Fruit fly (Drosophila melanogaster) whole organism, embryonic: ENCODE data around the gene Gclc.

Experiments
- Bteb2 ChIP-seq: fragments of 200-800 bp; sonication (Bioruptor generic); optimal IDR thresholded peaks from 2 replicates; lab custom pipeline; 2016; ENCODE audit warnings: missing biosample characterization, missing genetic modification characterization
- CG11696 ChIP-seq: fragments of 200-800 bp; sonication (Bioruptor generic); IDR thresholded peaks from 2 replicates; pipeline ENCODE4 v1.3.6; 2022; ENCODE audit warnings: missing biosample characterization, missing genetic modification characterization
- CG11723 ChIP-seq: fragments of 200-800 bp; sonication (Bioruptor generic); optimal IDR thresholded peaks from 2 replicates; lab custom pipeline; 2017; ENCODE audit warnings: missing biosample characterization, mild to moderate bottlenecking, missing genetic modification characterization
- CG12236 ChIP-seq: fragments of 200-800 bp; sonication (Bioruptor generic); optimal IDR thresholded peaks from 2 replicates; lab custom pipeline; 2016; ENCODE audit warnings: missing biosample characterization, missing genetic modification characterization
- CG12659 ChIP-seq: fragments of 200-800 bp; sonication (Bioruptor generic); optimal IDR thresholded peaks from 3 replicates; lab custom pipeline; 2017; ENCODE audit warnings: mild to moderate bottlenecking, missing biosample characterization, missing genetic modification reagents, missing genetic modification characterization
- CG13287 ChIP-seq: fragments of 200-800 bp; sonication (Bioruptor generic); IDR thresholded peaks from 2 replicates; pipeline ENCODE4 v1.3.6; 2022; ENCODE audit warnings: missing biosample characterization, missing genetic modification characterization; ENCODE audit not compliant: partially characterized antibody
- CG13894 ChIP-seq: fragments of 200-800 bp; sonication (Bioruptor generic); optimal IDR thresholded peaks from 3 replicates; lab custom pipeline; 2018; ENCODE audit warnings: missing biosample characterization, mild to moderate bottlenecking, missing genetic modification characterization, moderate library complexity
- CG1529 ChIP-seq: fragments of 200-800 bp; sonication (Bioruptor generic); optimal IDR thresholded peaks from 3 replicates; lab custom pipeline; 2018; ENCODE audit warnings: missing biosample characterization, missing genetic modification characterization
- CG1602 ChIP-seq: fragments of 200-800 bp; sonication (Bioruptor generic); optimal IDR thresholded peaks from 3 replicates; lab custom pipeline; 2016; ENCODE audit warnings: missing biosample characterization, missing genetic modification characterization
- CG16813 ChIP-seq: fragments of 200-800 bp; sonication (Bioruptor generic); IDR thresholded peaks from 3 replicates; pipeline ENCODE4 v1.3.6; 2022; ENCODE audit warnings: missing biosample characterization, missing genetic modification characterization; ENCODE audit not compliant: partially characterized antibody
- CG17829 ChIP-seq: fragments of 200-800 bp; optimal IDR thresholded peaks from 2 replicates; lab custom pipeline; 2019; ENCODE audit warnings: missing biosample characterization, mild to moderate bottlenecking, missing genetic modification characterization, moderate library complexity
- CG32767 ChIP-seq: fragments of 200-800 bp; sonication (Bioruptor generic); IDR thresholded peaks from 2 replicates; pipeline ENCODE4 v1.3.6; 2022; ENCODE audit warnings: missing biosample characterization, missing genetic modification characterization
- CG33557 ChIP-seq: fragments of 200-800 bp; sonication (Bioruptor generic); optimal IDR thresholded peaks from 2 replicates; lab custom pipeline; 2019; ENCODE audit warnings: missing biosample characterization, mild to moderate bottlenecking, missing genetic modification characterization, moderate library complexity
- CG4328 ChIP-seq: fragments of 200-800 bp; sonication (Bioruptor generic); optimal IDR thresholded peaks from 3 replicates; lab custom pipeline; 2017; ENCODE audit warnings: missing biosample characterization, missing genetic modification reagents, missing genetic modification characterization
- CG7357 ChIP-seq: fragments of 200-800 bp; sonication (Bioruptor generic); IDR thresholded peaks from 3 replicates; pipeline ENCODE4 v1.3.6; 2022; ENCODE audit warnings: missing biosample characterization, missing genetic modification characterization
- CG7372 ChIP-seq: fragments of 200-800 bp; sonication (Bioruptor generic); IDR thresholded peaks from 2 replicates; pipeline ENCODE4 v1.3.6; 2022; ENCODE audit warnings: missing biosample characterization, missing genetic modification characterization
- CG7786 ChIP-seq: fragments of 200-800 bp; sonication (Bioruptor generic); optimal IDR thresholded peaks from 2 replicates; lab custom pipeline; 2016; ENCODE audit warnings: missing biosample characterization, missing genetic modification characterization
- CG7963 ChIP-seq: fragments of 200-800 bp; sonication (Bioruptor generic); IDR thresholded peaks from 3 replicates; pipeline ENCODE4 v1.3.6; 2022; ENCODE audit warnings: missing biosample characterization, missing genetic modification characterization; ENCODE audit not compliant: partially characterized antibody
- Dfd ChIP-seq, 2 experiments: fragments of >200 bp; optimal IDR thresholded peaks; 2 replicates each; lab custom pipeline; 2017; ENCODE audit warnings: missing biosample characterization in 2 of 2, missing genetic modification characterization in 2 of 2
- E2f1 ChIP-seq: fragments of 200-800 bp; sonication (Bioruptor generic); IDR thresholded peaks from 2 replicates; pipeline ENCODE4 v1.3.6; 2022; ENCODE audit warnings: missing biosample characterization, missing genetic modification characterization
- ERR ChIP-seq: fragments of 200-800 bp; sonication (Bioruptor generic); optimal IDR thresholded peaks from 2 replicates; lab custom pipeline; 2016; ENCODE audit warnings: missing biosample characterization, missing genetic modification characterization
- Ets97D ChIP-seq: fragments of 200-800 bp; sonication (Bioruptor generic); optimal IDR thresholded peaks from 3 replicates; lab custom pipeline; 2016; ENCODE audit warnings: missing biosample characterization, missing genetic modification characterization
- Fer3 ChIP-seq: fragments of 200-800 bp; sonication (Bioruptor generic); optimal IDR thresholded peaks from 2 replicates; lab custom pipeline; 2018; ENCODE audit warnings: missing biosample characterization, mild to moderate bottlenecking, missing genetic modification characterization, moderate library complexity
- GATAe ChIP-seq: fragments of 200-800 bp; sonication (Bioruptor generic); conservative IDR thresholded peaks from 2 replicates; pipeline ENCODE4 v1.3.6; 2022; ENCODE audit warnings: missing biosample characterization, missing genetic modification characterization
- HLH4C ChIP-seq: fragments of 200-800 bp; sonication (Bioruptor generic); IDR thresholded peaks from 3 replicates; pipeline ENCODE4 v1.3.6; 2022; ENCODE audit warnings: missing biosample characterization, missing genetic modification characterization; ENCODE audit not compliant: partially characterized antibody
- Hr51 ChIP-seq, 2 experiments: fragments of 200-800 bp; sonication (Bioruptor generic); optimal IDR thresholded peaks; 2 replicates in 1 of 2; 3 replicates in 1 of 2; lab custom pipeline; 2016 to 2018; ENCODE audit warnings: missing biosample characterization in 2 of 2, missing genetic modification characterization in 2 of 2, mild to moderate bottlenecking in 1 of 2, moderate library complexity in 1 of 2
- Mes4 ChIP-seq: fragments of 200-800 bp; sonication (Bioruptor generic); optimal IDR thresholded peaks from 2 replicates; lab custom pipeline; 2016; ENCODE audit warnings: missing biosample characterization, missing genetic modification characterization
- NfI ChIP-seq: fragments of 200-800 bp; sonication (Bioruptor generic); optimal IDR thresholded peaks from 3 replicates; lab custom pipeline; 2018; ENCODE audit warnings: missing biosample characterization, mild to moderate bottlenecking, missing genetic modification characterization, moderate library complexity
- Optix ChIP-seq: fragments of 200-800 bp; sonication (Bioruptor generic); IDR thresholded peaks from 3 replicates; pipeline ENCODE4 v1.3.6; 2022; ENCODE audit warnings: missing biosample characterization, missing genetic modification characterization
- Sox102F ChIP-seq: fragments of 200-800 bp; sonication (Bioruptor generic); optimal IDR thresholded peaks from 2 replicates; lab custom pipeline; 2018; ENCODE audit warnings: missing biosample characterization, mild to moderate bottlenecking, missing genetic modification characterization, moderate library complexity
- TFAM ChIP-seq: fragments of 200-800 bp; sonication (Bioruptor generic); optimal IDR thresholded peaks from 2 replicates; lab custom pipeline; 2017; ENCODE audit warnings: missing biosample characterization, missing genetic modification characterization, inconsistent platforms
- YL-1 ChIP-seq: fragments of 200-800 bp; sonication (Bioruptor generic); optimal IDR thresholded peaks from 3 replicates; lab custom pipeline; 2017; ENCODE audit warnings: missing biosample characterization, mild to moderate bottlenecking, missing genetic modification characterization
- amos ChIP-seq: fragments of 200-800 bp; sonication (Bioruptor generic); IDR thresholded peaks from 2 replicates; pipeline ENCODE4 v1.3.6; 2022; ENCODE audit warnings: missing biosample characterization, missing genetic modification characterization; ENCODE audit not compliant: partially characterized antibody
- aop ChIP-seq: fragments of 200-800 bp; sonication (Bioruptor generic); IDR thresholded peaks from 2 replicates; pipeline ENCODE4 v1.3.6; 2022; ENCODE audit warnings: missing biosample characterization, missing genetic modification characterization
- ase ChIP-seq: fragments of 200-800 bp; sonication (Bioruptor generic); IDR thresholded peaks from 3 replicates; pipeline ENCODE4 v1.3.6; 2022; ENCODE audit warnings: missing biosample characterization, missing genetic modification characterization
- ash1 ChIP-seq: fragments of 200-800 bp; sonication (Bioruptor generic); optimal IDR thresholded peaks from 2 replicates; lab custom pipeline; 2018; ENCODE audit warnings: missing biosample characterization, mild to moderate bottlenecking, missing genetic modification characterization
- bcd ChIP-seq: fragments of 200-800 bp; sonication (Bioruptor generic); optimal IDR thresholded peaks from 2 replicates; lab custom pipeline; 2017; ENCODE audit warnings: missing biosample characterization, mild to moderate bottlenecking, missing genetic modification characterization
- ems ChIP-seq: fragments of 200-800 bp; sonication (Bioruptor generic); optimal IDR thresholded peaks from 3 replicates; lab custom pipeline; 2016; ENCODE audit warnings: missing biosample characterization, missing genetic modification characterization
- gem ChIP-seq: fragments of 200-800 bp; sonication (Bioruptor generic); optimal IDR thresholded peaks from 2 replicates; lab custom pipeline; 2019; ENCODE audit warnings: missing biosample characterization, mild to moderate bottlenecking, missing genetic modification characterization, moderate library complexity
- grau ChIP-seq: fragments of 200-800 bp; optimal IDR thresholded peaks from 3 replicates; lab custom pipeline; 2019; ENCODE audit warnings: missing biosample characterization, mild to moderate bottlenecking, missing genetic modification characterization, moderate library complexity
- hb ChIP-seq: fragments of 200-800 bp; sonication (Bioruptor generic); IDR thresholded peaks from 3 replicates; pipeline ENCODE4 v1.3.6; 2022; ENCODE audit warnings: missing biosample characterization, missing genetic modification characterization; ENCODE audit not compliant: partially characterized antibody
- ind ChIP-seq: fragments of 200-800 bp; sonication (Bioruptor generic); optimal IDR thresholded peaks from 3 replicates; lab custom pipeline; 2016; ENCODE audit warnings: missing biosample characterization, missing genetic modification characterization
- repo ChIP-seq: fragments of 200-800 bp; sonication (Bioruptor generic); optimal IDR thresholded peaks from 2 replicates; lab custom pipeline; 2016; ENCODE audit warnings: missing biosample characterization, missing genetic modification characterization
- salm ChIP-seq: fragments of 200-800 bp; sonication (Bioruptor generic); optimal IDR thresholded peaks from 2 replicates; lab custom pipeline; 2018; ENCODE audit warnings: missing biosample characterization, mild to moderate bottlenecking, missing genetic modification characterization
- sisA ChIP-seq: fragments of 200-800 bp; sonication (Bioruptor generic); IDR thresholded peaks from 2 replicates; pipeline ENCODE4 v1.3.6; 2022; ENCODE audit warnings: missing biosample characterization, missing genetic modification characterization
- slou ChIP-seq: fragments of 200-800 bp; sonication (Bioruptor generic); optimal IDR thresholded peaks from 3 replicates; lab custom pipeline; 2016; ENCODE audit warnings: missing biosample characterization, missing genetic modification characterization
- slp2 ChIP-seq: fragments of 200-800 bp; sonication (Bioruptor generic); optimal IDR thresholded peaks from 2 replicates; lab custom pipeline; 2016; ENCODE audit warnings: missing biosample characterization, missing genetic modification characterization
- sna ChIP-seq: fragments of 200-800 bp; sonication (Bioruptor generic); IDR thresholded peaks from 2 replicates; pipeline ENCODE4 v1.3.6; 2022; ENCODE audit warnings: missing biosample characterization, missing genetic modification characterization; ENCODE audit not compliant: partially characterized antibody
- sqz ChIP-seq: fragments of 200-800 bp; sonication (Bioruptor generic); optimal IDR thresholded peaks from 3 replicates; lab custom pipeline; 2018; ENCODE audit warnings: missing biosample characterization, mild to moderate bottlenecking, missing genetic modification characterization
- toy ChIP-seq: fragments of 200-800 bp; sonication (Bioruptor generic); IDR thresholded peaks from 2 replicates; pipeline ENCODE4 v1.3.6; 2022; ENCODE audit warnings: missing biosample characterization, missing genetic modification characterization

Gene Gclc

DNA sequence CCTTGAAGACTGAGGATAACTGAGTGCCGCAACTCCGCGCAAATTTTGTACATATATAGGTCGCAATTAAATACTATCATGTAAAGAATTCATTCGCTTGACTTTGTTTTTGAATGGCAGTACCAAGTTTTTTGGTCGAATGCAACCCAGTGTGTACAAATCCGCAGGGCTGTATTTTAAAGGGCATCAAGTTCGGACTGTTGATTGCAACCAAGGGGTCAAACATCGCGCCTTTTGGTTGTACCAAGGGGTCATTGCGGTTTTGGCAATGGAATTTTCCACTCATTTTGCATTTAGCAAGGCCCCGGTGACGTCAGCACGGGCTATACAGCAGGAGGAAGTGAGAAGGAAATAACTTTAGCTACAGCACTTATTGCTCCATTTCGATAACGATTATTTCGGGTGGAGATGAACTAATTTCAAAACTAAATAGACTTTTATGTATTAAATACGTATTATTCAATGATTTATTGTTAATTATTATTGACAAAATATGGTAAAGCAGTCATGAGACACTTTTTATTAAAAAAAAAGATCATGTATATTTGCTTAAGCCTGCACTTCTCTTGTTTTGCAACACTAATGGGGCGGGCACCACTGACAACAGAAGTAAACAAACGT, 15.9 kb upstream of the Gclc start, which contains the start of gene CG10958:
Gene CG10958 (plus strand): TSS at position 593 of the 621 bp plus-strand sequence.
- TF ChIP-seq ERR (GFP tag; lab: Kevin White, UChicago) (no peak), CG32767 (GFP tag; lab: Robert Waterston, UW) (no peak), CG7786 (GFP tag; lab: Kevin White, UChicago) (no peak), E2f1 (GFP tag; lab: Robert Waterston, UW) (no peak), Sox102F (GFP tag; lab: Kevin White, UChicago) (peak; percentile 71), TFAM (GFP tag; lab: Kevin White, UChicago) (no peak), GATAe (GFP tag; lab: Robert Waterston, UW) (no peak), CG7357 (GFP tag; lab: Robert Waterston, UW) (no peak), Fer3 (peak; percentile 49), hb (no peak), CG33557 (GFP tag; lab: Kevin White, UChicago) (peak; percentile 20), Hr51 (GFP tag; optimal IDR thresholded peaks at IDR 0.05; lab: Kevin White, UChicago) (peak in 1 of 2 experiments; percentile 60), Dfd (GFP tag; optimal IDR thresholded peaks at IDR 0.05; lab: Kevin White, UChicago) (no peak), CG12236 (GFP tag; lab: Kevin White, UChicago) (no peak), ems (GFP tag; lab: Kevin White, UChicago) (peak; percentile 45), YL-1 (GFP tag; lab: Kevin White, UChicago) (peak; percentile 58), slp2 (GFP tag; lab: Kevin White, UChicago) (no peak), sna (peak; percentile 50; the same call in 1 of the 2 replicates), Optix (GFP tag; lab: Robert Waterston, UW) (no peak), repo (GFP tag; lab: Kevin White, UChicago) (no peak), aop (GFP tag; lab: Robert Waterston, UW) (no peak), Bteb2 (GFP tag; lab: Kevin White, UChicago) (peak; percentile 1), sqz (GFP tag; lab: Kevin White, UChicago) (no peak), Mes4 (GFP tag; lab: Kevin White, UChicago) (no peak), ash1 (GFP tag; lab: Kevin White, UChicago) (no peak), gem (peak; percentile 77), salm (tag; lab: Kevin White, UChicago) (no peak), bcd (GFP tag; lab: Kevin White, UChicago) (peak; percentile 41), CG1529 (GFP tag; lab: Kevin White, UChicago) (no peak), CG13287 (GFP tag; lab: Robert Waterston, UW) (peak; percentile 51), CG13894 (peak; percentile 23), ase (GFP tag; lab: Robert Waterston, UW) (0 out of 3 replicates have a peak, but pooled peaks have one; percentile 32), slou (GFP tag; lab: Kevin White, UChicago) (no peak), CG1602 (GFP tag; lab: Kevin White, UChicago) (peak; percentile 47), Ets97D (GFP tag; lab: Kevin White, UChicago) (peak; percentile 34), CG11696 (GFP tag; lab: Robert Waterston, UW) (no peak), amos (GFP tag; lab: Robert Waterston, UW) (no peak), grau (tag; lab: Kevin White, UChicago) (peak; percentile 59), HLH4C (GFP tag; lab: Robert Waterston, UW) (no peak), CG7963 (GFP tag; lab: Robert Waterston, UW) (no peak), CG4328 (GFP tag; lab: Kevin White, UChicago) (peak; percentile 5), CG7372 (no peak), CG12659 (GFP tag; lab: Kevin White, UChicago) (peak; percentile 48), CG16813 (GFP tag; lab: Robert Waterston, UW) (no peak), CG17829 (tag; lab: Kevin White, UChicago) (peak; percentile 59), sisA (GFP tag; lab: Robert Waterston, UW) (peak; percentile 52), toy (no peak), ind (GFP tag; lab: Kevin White, UChicago) (peak; percentile 62), NfI (peak; percentile 43), CG11723 (peak; percentile 11)
